Worm (Caenorhabditis elegans): ENCODE results near the gene cpr-2.

DNA sequence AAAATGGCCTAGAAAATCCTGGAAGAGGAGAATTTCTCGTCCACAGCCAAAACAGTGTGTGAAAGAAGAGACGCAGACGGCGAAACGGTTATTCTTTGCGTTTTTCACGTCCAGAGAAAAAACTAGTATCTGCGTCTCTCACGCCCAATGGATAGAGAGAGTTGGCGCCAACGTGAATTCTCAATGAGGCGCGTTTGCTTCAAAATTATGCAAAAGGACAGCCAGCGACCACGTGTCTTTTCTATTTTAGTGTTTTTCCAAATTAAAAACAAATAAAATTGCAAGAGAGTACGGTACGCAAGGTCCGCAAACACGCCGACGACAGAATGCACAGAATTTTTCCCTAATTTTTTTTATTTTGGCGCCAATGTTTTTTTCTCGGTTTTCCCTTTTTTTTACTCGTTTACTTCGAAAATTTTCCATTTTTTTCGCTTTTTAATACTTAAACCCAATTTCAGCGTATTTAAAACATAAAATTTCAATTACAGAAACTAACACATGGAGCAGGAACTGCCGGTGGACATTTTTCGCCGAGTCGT lies 4.1 kb upstream of the cpr-2 start, which contains the start of gene Y32B12B.2:
- TF ChIP-seq him-1 (tag; optimal IDR thresholded peaks at IDR 0.05) (no peak), dao-5 (tag; optimal IDR thresholded peaks at IDR 0.05) (no peak), W03F9.2 (tag; optimal IDR thresholded peaks at IDR 0.05) (no peak)
